Worm (Caenorhabditis elegans) whole organism, early embryonic: ENCODE measurements around the gene W04G3.12.

Experiments
- B0310.2 ChIP-seq: sonication (generic microtip); optimal IDR thresholded peaks from 2 replicates; lab custom pipeline; 2016; ENCODE audit warnings: mild to moderate bottlenecking, missing genetic modification characterization, missing compliant biosample characterization
- F13C5.2 ChIP-seq: sonication (generic microtip); optimal IDR thresholded peaks from 2 replicates; lab custom pipeline; 2017; ENCODE audit warnings: mild to moderate bottlenecking, missing genetic modification characterization, inconsistent platforms, missing compliant biosample characterization
- ama-1 ChIP-seq: fragments of 150-350 bp; optimal IDR thresholded peaks from 2 replicates; lab custom pipeline; 2014
- ceh-13 ChIP-seq: fragments of 200-800 bp; sonication (Bioruptor generic); optimal IDR thresholded peaks from 2 replicates; lab custom pipeline; 2018; ENCODE audit warnings: mild to moderate bottlenecking, missing genetic modification characterization, missing compliant biosample characterization
- ceh-36 ChIP-seq: sonication (generic microtip); optimal IDR thresholded peaks from 2 replicates; lab custom pipeline; 2016; ENCODE audit warnings: missing genetic modification characterization, inconsistent platforms, missing compliant biosample characterization
- ets-7 ChIP-seq: sonication (generic microtip); optimal IDR thresholded peaks from 2 replicates; lab custom pipeline; 2016; ENCODE audit warnings: missing genotype, missing genetic modification characterization, missing compliant biosample characterization
- flt-1 ChIP-seq: fragments of 200-800 bp; sonication (Bioruptor generic); IDR thresholded peaks from 2 replicates; pipeline ENCODE4 v1.3.6; 2022; ENCODE audit warnings: missing genetic modification characterization, missing compliant biosample characterization
- hmg-4 ChIP-seq: fragments of 200-800 bp; sonication (Bioruptor generic); optimal IDR thresholded peaks from 2 replicates; lab custom pipeline; 2018; ENCODE audit warnings: mild to moderate bottlenecking, missing genetic modification characterization, missing compliant biosample characterization
- pes-1 ChIP-seq: fragments of 200-800 bp; sonication (Bioruptor generic); IDR thresholded peaks from 2 replicates; pipeline ENCODE4 v1.3.6; 2022; ENCODE audit warnings: missing genetic modification reagents, missing genetic modification characterization, missing compliant biosample characterization
- scrt-1 ChIP-seq: fragments of 200-800 bp; sonication (Bioruptor generic); IDR thresholded peaks from 2 replicates; pipeline ENCODE4 v1.3.6; 2022; ENCODE audit warnings: missing genetic modification characterization, missing compliant biosample characterization
- sea-1 ChIP-seq: fragments of 200-800 bp; sonication (Bioruptor generic); conservative IDR thresholded peaks from 2 replicates; pipeline ENCODE4 v1.3.6; 2022; ENCODE audit warnings: missing genetic modification characterization, missing compliant biosample characterization
- tbx-11 ChIP-seq: fragments of 200-800 bp; sonication (Bioruptor generic); IDR thresholded peaks from 2 replicates; pipeline ENCODE4 v1.3.6; 2022; ENCODE audit warnings: missing genetic modification characterization, missing compliant biosample characterization
- tbx-37 ChIP-seq: fragments of 200-800 bp; sonication (Bioruptor generic); conservative IDR thresholded peaks from 2 replicates; pipeline ENCODE4 v1.3.6; 2022; ENCODE audit warnings: missing genetic modification reagents, missing genetic modification characterization, missing compliant biosample characterization
- tra-4 ChIP-seq: sonication (generic microtip); optimal IDR thresholded peaks from 2 replicates; lab custom pipeline; 2017; ENCODE audit warnings: missing genetic modification characterization, missing compliant biosample characterization

ce11 chrX:11034430-11035117, 42.0 kb downstream of the W04G3.12 start:
- peak; percentile 43 for TF ChIP-seq ama-1 (lab: Kevin White, UChicago)
- no peak for TF ChIP-seq tbx-11
- TF ChIP-seq B0310.2 (tag; lab: Kevin White, UChicago): no peak
- TF ChIP-seq scrt-1 (GFP tag; lab: Robert Waterston, UW): no peak
- peak; percentile 67 for TF ChIP-seq hmg-4 (GFP tag; lab: Kevin White, UChicago)
- TF ChIP-seq F13C5.2 (tag; lab: Kevin White, UChicago): peak; percentile 17
- TF ChIP-seq ceh-36 (tag; lab: Kevin White, UChicago): no peak
- no peak for TF ChIP-seq sea-1 (GFP tag; lab: Robert Waterston, UW)
- TF ChIP-seq ets-7 (tag; lab: Kevin White, UChicago): no peak
- TF ChIP-seq pes-1: 0 out of 2 replicates have a peak, but pooled peaks have one; percentile 4
- no peak for TF ChIP-seq tbx-37 (GFP tag; lab: Robert Waterston, UW)
- no peak for TF ChIP-seq ceh-13 (GFP tag; lab: Kevin White, UChicago)
- TF ChIP-seq flt-1 (GFP tag; lab: Robert Waterston, UW): no peak
- no peak for TF ChIP-seq tra-4
